Worm (Caenorhabditis elegans): ENCODE measurements around the gene srd-13.

The srd-13 gene

DNA sequence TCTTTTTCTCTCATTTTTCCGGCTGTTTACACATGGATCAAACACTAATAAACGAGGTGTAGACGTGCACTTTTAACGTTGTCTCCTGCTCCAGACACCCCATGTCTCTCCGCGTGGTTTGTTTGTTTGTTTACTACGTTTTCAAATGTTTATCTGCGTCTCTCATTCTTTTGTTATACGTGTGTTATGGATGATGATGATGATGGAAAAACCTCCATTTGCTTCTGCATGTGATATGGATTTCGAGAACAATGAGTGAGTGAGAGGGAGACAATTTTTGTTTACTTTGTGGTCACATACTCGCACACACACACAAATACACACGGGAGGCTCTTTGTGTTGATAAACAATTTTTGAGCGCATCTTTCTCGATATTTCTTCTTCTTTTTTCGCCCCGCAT is 31.0 kb downstream of the srd-13 start (continued):
- TF ChIP-seq unc-86 (tag; optimal IDR thresholded peaks at IDR 0.05) = no peak
- TF ChIP-seq hlh-6 (tag; optimal IDR thresholded peaks at IDR 0.05) = no peak
- TF ChIP-seq pqm-1 (tag; optimal IDR thresholded peaks at IDR 0.05) = no peak

DNA sequence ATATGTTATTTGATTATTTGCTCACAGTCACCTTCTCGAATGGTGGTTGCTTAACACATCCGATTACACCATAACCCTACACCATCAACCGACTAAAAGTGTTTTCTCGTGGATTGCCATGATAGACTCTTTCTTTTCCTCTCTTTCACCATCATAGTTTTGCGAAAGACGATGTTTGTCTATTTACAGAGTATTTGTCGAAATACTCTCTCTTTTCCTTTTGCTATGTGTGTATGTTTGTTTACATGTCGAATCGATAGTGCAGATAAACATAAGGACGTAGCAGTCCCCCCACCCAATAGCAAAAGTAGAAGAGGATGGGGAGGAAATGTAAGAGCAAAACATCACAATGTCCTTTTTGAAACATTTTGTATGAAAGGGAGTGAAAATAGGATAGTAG is 32.1 kb downstream of the srd-13 start:
- no peak for TF ChIP-seq ceh-31 (tag; optimal IDR thresholded peaks at IDR 0.05)
- TF ChIP-seq F13H6.1 (tag; optimal IDR thresholded peaks at IDR 0.05) = no peak
- TF ChIP-seq tbx-2 (tag; optimal IDR thresholded peaks at IDR 0.05) = peak; percentile 1
- peak; percentile 26 for TF ChIP-seq dve-1 (tag; optimal IDR thresholded peaks at IDR 0.05)
- no peak for TF ChIP-seq mec-3 (tag; optimal IDR thresholded peaks at IDR 0.05; ENCODE audit: borderline replicate concordance)
- TF ChIP-seq ceh-34 (tag; optimal IDR thresholded peaks at IDR 0.05) = peak; percentile 24

ce11 chrIV:5602415-5602814 is 33.0 kb downstream of the srd-13 start:
- TF ChIP-seq K02D7.2 (tag; optimal IDR thresholded peaks at IDR 0.05) (no peak), ceh-30 (tag; optimal IDR thresholded peaks at IDR 0.05) (no peak), ceh-6 (GFP tag; optimal IDR thresholded peaks at IDR 0.05) (no peak), pha-4 (tag; optimal IDR thresholded peaks at IDR 0.05) (no peak)

ce11 chrIV:5600316-5600715 is 35.1 kb downstream of the srd-13 start:
- TF ChIP-seq elt-2 (tag; optimal IDR thresholded peaks at IDR 0.05) (no peak), sox-2 (GFP tag; IDR thresholded peaks at IDR 0.05) (peak; percentile 59), fax-1 (tag; optimal IDR thresholded peaks at IDR 0.05) (no peak), ceh-34 (tag; optimal IDR thresholded peaks at IDR 0.05) (peak; percentile 57), ceh-31 (tag; optimal IDR thresholded peaks at IDR 0.05) (peak; percentile 61), dve-1 (tag; optimal IDR thresholded peaks at IDR 0.05) (no peak), pros-1 (tag; optimal IDR thresholded peaks at IDR 0.05) (no peak), hlh-30 (tag; optimal IDR thresholded peaks at IDR 0.05; ENCODE audit: insufficient read depth) (peak; percentile 47), elt-4 (tag; optimal IDR thresholded peaks at IDR 0.05) (no peak), fkh-6 (tag; optimal IDR thresholded peaks at IDR 0.05) (peak; percentile 1), ceh-2 (tag; optimal IDR thresholded peaks at IDR 0.05) (peak; percentile 21), C38D4.7 (GFP tag; optimal IDR thresholded peaks at IDR 0.05) (no peak), ceh-18 (tag; optimal IDR thresholded peaks at IDR 0.05) (peak; percentile 44), odd-2 (tag; optimal IDR thresholded peaks at IDR 0.05) (no peak), tbx-2 (tag; optimal IDR thresholded peaks at IDR 0.05) (peak; percentile 67), pax-1 (tag; optimal IDR thresholded peaks at IDR 0.05) (peak; percentile 45), unc-55 (GFP tag; optimal IDR thresholded peaks at IDR 0.05) (peak; percentile 66), C08G9.2 (tag; optimal IDR thresholded peaks at IDR 0.05) (no peak), nfya-1 (tag; optimal IDR thresholded peaks at IDR 0.05) (peak; percentile 79), pha-2 (tag; optimal IDR thresholded peaks at IDR 0.05) (peak; percentile 41), ref-2 (tag; optimal IDR thresholded peaks at IDR 0.05) (peak; percentile 69)

- TF ChIP-seq ceh-48 (tag; optimal IDR thresholded peaks at IDR 0.05) = no peak
- TF ChIP-seq T23F11.4 (GFP tag; optimal IDR thresholded peaks at IDR 0.05) = no peak
- TF ChIP-seq nfya-1 (tag; optimal IDR thresholded peaks at IDR 0.05) = no peak
- no peak for TF ChIP-seq K02D7.2 (tag; optimal IDR thresholded peaks at IDR 0.05)
- no peak for TF ChIP-seq Y22D7AL.16 (tag; optimal IDR thresholded peaks at IDR 0.05)
- TF ChIP-seq ttx-3 (tag; optimal IDR thresholded peaks at IDR 0.05) = no peak
- no peak for TF ChIP-seq unc-3 (GFP tag; conservative IDR thresholded peaks at IDR 0.05)
- no peak for TF ChIP-seq unc-3 (tag; optimal IDR thresholded peaks at IDR 0.05)
- no peak for TF ChIP-seq ceh-24 (tag; optimal IDR thresholded peaks at IDR 0.05)
- TF ChIP-seq hlh-8 (tag; optimal IDR thresholded peaks at IDR 0.05) = no peak
- no peak for TF ChIP-seq unc-42 (tag; optimal IDR thresholded peaks at IDR 0.05)
- no peak for TF ChIP-seq ref-2 (tag; optimal IDR thresholded peaks at IDR 0.05)
- TF ChIP-seq rnt-1 (tag; optimal IDR thresholded peaks at IDR 0.05) = no peak
- no peak for TF ChIP-seq ceh-22 (tag; optimal IDR thresholded peaks at IDR 0.05)
- TF ChIP-seq sdc-2 (tag; optimal IDR thresholded peaks at IDR 0.05) = no peak
- TF ChIP-seq ceh-9 (tag; optimal IDR thresholded peaks at IDR 0.05) = no peak
- TF ChIP-seq hlh-13 (GFP tag; optimal IDR thresholded peaks at IDR 0.05) = no peak
- no peak for TF ChIP-seq fax-1 (tag; optimal IDR thresholded peaks at IDR 0.05)
- no peak for TF ChIP-seq pax-1 (tag; optimal IDR thresholded peaks at IDR 0.05)
- TF ChIP-seq C08G9.2 (tag; optimal IDR thresholded peaks at IDR 0.05) = no peak
- no peak for TF ChIP-seq syd-9 (tag; optimal IDR thresholded peaks at IDR 0.05)
These were observed 36.8 kb downstream of the srd-13 start for ce11 chrIV:5598515-5599132.

Measured in whole organism, late embryonic.